Comparison of ENCODE assay signal across 1 worm cellular context in genomic region chrV:11060239-11060984, ce11.
A peak's percentile ranks its signal among the peaks of the same experiment; 100 is the strongest.
TF ChIP-seq lines count a peak whose summit lies in the region.

Gene T04C12.11, minus strand, starts transcription at chrV:11060289.

TF ChIP-seq in whole organism, L1 larva, 84 proteins besides CTCF, POLR2A, EP300 and RAD21 (continued from another document):
- TF ChIP-seq nhr-28 (tag; optimal IDR thresholded peaks at IDR 0.05; lab: Kevin White, UChicago) (no peak), pax-3 (tag; optimal IDR thresholded peaks at IDR 0.05; lab: Kevin White, UChicago) (no peak), efl-1 (optimal IDR thresholded peaks at IDR 0.05; lab: Kevin White, UChicago) (no peak), efl-1 (GFP tag; optimal IDR thresholded peaks at IDR 0.05 in 1 of 2; lab: Kevin White, UChicago) (peak in 1 of 2 experiments; percentile 64), elt-3 (tag; optimal IDR thresholded peaks at IDR 0.05; lab: Kevin White, UChicago) (peak in 1 of 6 experiments; percentile 32), ceh-8 (GFP tag; optimal IDR thresholded peaks at IDR 0.05; lab: Kevin White, UChicago) (no peak), ces-1 (GFP tag; optimal IDR thresholded peaks at IDR 0.05; lab: Kevin White, UChicago) (no peak), nhr-77 (tag; optimal IDR thresholded peaks at IDR 0.05; lab: Kevin White, UChicago) (no peak), egl-27 (tag; optimal IDR thresholded peaks at IDR 0.05; lab: Kevin White, UChicago) (no peak), nhr-84 (tag; optimal IDR thresholded peaks at IDR 0.05; lab: Kevin White, UChicago) (no peak), nhr-85 (tag; lab: Kevin White, UChicago) (peak; percentile 85), mdl-1 (tag; optimal IDR thresholded peaks at IDR 0.05; lab: Kevin White, UChicago) (peak in 1 of 2 experiments; percentile 43), swsn-7 (tag; optimal IDR thresholded peaks at IDR 0.05; lab: Kevin White, UChicago) (no peak), hlh-17 (GFP tag; optimal IDR thresholded peaks at IDR 0.05; lab: Kevin White, UChicago; ENCODE audit: borderline replicate concordance) (no peak), skn-1 (tag; optimal IDR thresholded peaks at IDR 0.05; lab: Kevin White, UChicago) (peak; percentile 10), zip-4 (GFP tag; optimal IDR thresholded peaks at IDR 0.05; lab: Kevin White, UChicago) (no peak), vab-15 (tag; optimal IDR thresholded peaks at IDR 0.05; lab: Kevin White, UChicago) (no peak), C16A3.4 (tag; optimal IDR thresholded peaks at IDR 0.05; lab: Kevin White, UChicago) (peak; percentile 8), jun-1 (tag; optimal IDR thresholded peaks at IDR 0.05; lab: Kevin White, UChicago) (no peak), fos-1 (tag; optimal IDR thresholded peaks at IDR 0.05; lab: Kevin White, UChicago) (no peak), efl-3 (GFP tag; optimal IDR thresholded peaks at IDR 0.05; lab: Kevin White, UChicago) (no peak), nhr-237 (tag; optimal IDR thresholded peaks at IDR 0.05; lab: Kevin White, UChicago) (no peak), lin-15B (tag; optimal IDR thresholded peaks at IDR 0.05; lab: Kevin White, UChicago) (no peak), ceh-82 (tag; optimal IDR thresholded peaks at IDR 0.05; lab: Kevin White, UChicago) (no peak), grh-1 (GFP tag; IDR thresholded peaks at IDR 0.05; lab: Robert Waterston, UW) (no peak), alr-1 (tag; optimal IDR thresholded peaks at IDR 0.05; lab: Kevin White, UChicago; ENCODE audit: borderline replicate concordance) (no peak), pag-3 (tag; optimal IDR thresholded peaks at IDR 0.05; lab: Kevin White, UChicago; ENCODE audit: borderline replicate concordance, insufficient read depth) (no peak), sup-37 (GFP tag; optimal IDR thresholded peaks at IDR 0.05; lab: Kevin White, UChicago) (no peak), lin-13 (GFP tag; optimal IDR thresholded peaks at IDR 0.05; lab: Kevin White, UChicago) (no peak), lin-39 (tag; optimal IDR thresholded peaks at IDR 0.05; lab: Kevin White, UChicago) (no peak), rnt-1 (tag; optimal IDR thresholded peaks at IDR 0.05; lab: Kevin White, UChicago) (no peak), C04F5.9 (tag; optimal IDR thresholded peaks at IDR 0.05; lab: Kevin White, UChicago) (no peak), aha-1 (tag; optimal IDR thresholded peaks at IDR 0.05; lab: Kevin White, UChicago) (no peak), nhr-20 (tag; optimal IDR thresholded peaks at IDR 0.05; lab: Kevin White, UChicago) (peak; percentile 66), ceh-88 (GFP tag; IDR thresholded peaks at IDR 0.05; lab: Robert Waterston, UW) (no peak), ets-5 (GFP tag; IDR thresholded peaks at IDR 0.05; lab: Robert Waterston, UW) (no peak), dpl-1 (GFP tag; optimal IDR thresholded peaks at IDR 0.05; lab: Kevin White, UChicago) (no peak), lin-14 (GFP tag; optimal IDR thresholded peaks at IDR 0.05; lab: Kevin White, UChicago) (peak; percentile 72), ceh-63 (GFP tag; optimal IDR thresholded peaks at IDR 0.05; lab: Kevin White, UChicago) (no peak), xbp-1 (tag; optimal IDR thresholded peaks at IDR 0.05; lab: Kevin White, UChicago) (no peak), C34B4.2 (tag; optimal IDR thresholded peaks at IDR 0.05; lab: Kevin White, UChicago) (no peak), isw-1 (GFP tag; IDR thresholded peaks at IDR 0.05; lab: Robert Waterston, UW) (no peak), nhr-12 (tag; optimal IDR thresholded peaks at IDR 0.05; lab: Kevin White, UChicago) (no peak), unc-30 (tag; optimal IDR thresholded peaks at IDR 0.05; lab: Kevin White, UChicago) (no peak), sptf-1 (tag; optimal IDR thresholded peaks at IDR 0.05; lab: Kevin White, UChicago) (no peak)
